Worm (Caenorhabditis elegans) whole organism, L4 larva: ENCODE measurements around the gene R10E11.9.

Experiments
- ces-1 ChIP-seq: fragments of 150-350 bp; sonication (generic microtip); optimal IDR thresholded peaks from 4 replicates; lab custom pipeline; 2014; ENCODE audit warnings: missing biosample characterization, missing genetic modification reagents, missing genetic modification characterization
- duxl-1 ChIP-seq: sonication (generic microtip); optimal IDR thresholded peaks from 2 replicates; lab custom pipeline; 2016; ENCODE audit warnings: mild to moderate bottlenecking, missing genetic modification characterization, moderate library complexity, missing compliant biosample characterization; ENCODE audit not compliant: poor library complexity
- mdl-1 ChIP-seq, 2 experiments: fragments of 150-350 bp in 1 of 2; sonication (generic microtip) in 1 of 2; optimal IDR thresholded peaks; 2 replicates each; lab custom pipeline; 2014 to 2017; ENCODE audit warnings: missing biosample characterization in 2 of 2, missing genetic modification characterization in 2 of 2
- nhr-11 ChIP-seq: fragments of 150-350 bp; optimal IDR thresholded peaks from 2 replicates; lab custom pipeline; 2014; ENCODE audit warnings: missing biosample characterization, missing genetic modification characterization
- nhr-237 ChIP-seq: sonication (generic microtip); optimal IDR thresholded peaks from 2 replicates; lab custom pipeline; 2017; ENCODE audit warnings: missing biosample characterization, missing genetic modification characterization
- nhr-76 ChIP-seq: fragments of 150-350 bp; optimal IDR thresholded peaks from 2 replicates; lab custom pipeline; 2014; ENCODE audit warnings: missing biosample characterization, missing genetic modification characterization
- snpc-4 ChIP-seq: fragments of 150-350 bp; optimal IDR thresholded peaks from 2 replicates; lab custom pipeline; 2014; ENCODE audit warnings: missing biosample characterization, missing genetic modification characterization
- zfp-2 ChIP-seq: sonication (generic microtip); optimal IDR thresholded peaks from 2 replicates; lab custom pipeline; 2016; ENCODE audit warnings: mild to moderate bottlenecking, missing genetic modification characterization, missing compliant biosample characterization
- zip-2 ChIP-seq: fragments of 150-350 bp; optimal IDR thresholded peaks from 2 replicates; lab custom pipeline; 2014; ENCODE audit warnings: missing biosample characterization, missing genetic modification characterization

- TF ChIP-seq nhr-11 (tag; lab: Kevin White, UChicago) (no peak), nhr-237 (tag; lab: Kevin White, UChicago) (no peak), mdl-1 (tag; optimal IDR thresholded peaks at IDR 0.05; lab: Kevin White, UChicago) (no peak), duxl-1 (no peak), nhr-76 (no peak), ces-1 (GFP tag; lab: Kevin White, UChicago) (no peak), zfp-2 (tag; lab: Kevin White, UChicago) (no peak), zip-2 (tag; lab: Kevin White, UChicago) (no peak), snpc-4 (tag; lab: Kevin White, UChicago) (no peak)
These were observed 22.9 kb downstream of the R10E11.9 start for ce11 chrIII:9770590-9770989.
